Worm (Caenorhabditis elegans) whole organism, L4 larva: ENCODE data around the gene fbxb-108.

Experiments
- F37D6.2 ChIP-seq: sonication (generic microtip); optimal IDR thresholded peaks from 2 replicates; lab custom pipeline; 2016; ENCODE audit warnings: mild to moderate bottlenecking, missing genetic modification characterization, missing compliant biosample characterization
- T20F7.1 ChIP-seq: fragments of 200-800 bp; sonication (Bioruptor generic); optimal IDR thresholded peaks from 2 replicates; lab custom pipeline; 2018; ENCODE audit warnings: mild to moderate bottlenecking, missing genetic modification characterization, missing compliant biosample characterization
- Y105C5A.15 ChIP-seq: fragments of 200-800 bp; sonication (Bioruptor generic); IDR thresholded peaks from 2 replicates; pipeline ENCODE4 v1.3.6; 2022; ENCODE audit warnings: missing genetic modification characterization, missing compliant biosample characterization
- Y5F2A.4 ChIP-seq: fragments of 200-800 bp; sonication (Bioruptor generic); optimal IDR thresholded peaks from 2 replicates; lab custom pipeline; 2018; ENCODE audit warnings: mild to moderate bottlenecking, missing genetic modification characterization, missing compliant biosample characterization
- aha-1 ChIP-seq: fragments of 150-350 bp; peaks from one replicate; lab custom pipeline; 2014; ENCODE audit warnings: missing biosample characterization, missing genetic modification characterization
- ama-1 ChIP-seq: fragments of 150-350 bp; optimal IDR thresholded peaks from 2 replicates; lab custom pipeline; 2014; ENCODE audit warnings: inconsistent platforms, mixed read lengths
- arid-1 ChIP-seq: fragments of 200-800 bp; sonication (Bioruptor generic); conservative IDR thresholded peaks from 2 replicates; pipeline ENCODE4 v1.3.6; 2022; ENCODE audit warnings: missing genetic modification reagents, missing genetic modification characterization, missing compliant biosample characterization
- ceh-28 ChIP-seq: fragments of 150-350 bp; optimal IDR thresholded peaks from 2 replicates; lab custom pipeline; 2014; ENCODE audit warnings: missing biosample characterization, missing genetic modification reagents, missing genetic modification characterization
- ces-1 ChIP-seq: fragments of 150-350 bp; sonication (generic microtip); optimal IDR thresholded peaks from 4 replicates; lab custom pipeline; 2014; ENCODE audit warnings: missing biosample characterization, missing genetic modification reagents, missing genetic modification characterization
- cey-2 ChIP-seq: sonication (generic microtip); optimal IDR thresholded peaks from 3 replicates; lab custom pipeline; 2017; ENCODE audit warnings: missing genetic modification characterization, mild to moderate bottlenecking, missing compliant biosample characterization, antibody characterized with exemption, borderline replicate concordance; ENCODE audit not compliant: insufficient read depth
- dmd-6 ChIP-seq: fragments of 200-800 bp; sonication (Bioruptor generic); IDR thresholded peaks from 2 replicates; pipeline ENCODE4 v1.3.6; 2022; ENCODE audit warnings: missing genetic modification reagents, missing genetic modification characterization, missing compliant biosample characterization
- dmd-9 ChIP-seq: fragments of 200-800 bp; sonication (Bioruptor generic); IDR thresholded peaks from 2 replicates; pipeline ENCODE4 v1.3.6; 2022; ENCODE audit warnings: missing genetic modification reagents, missing genetic modification characterization, missing compliant biosample characterization
- dve-1 ChIP-seq: sonication (generic microtip); optimal IDR thresholded peaks from 2 replicates; lab custom pipeline; 2017; ENCODE audit warnings: antibody characterized with exemption, mild to moderate bottlenecking, missing genetic modification characterization, missing compliant biosample characterization; ENCODE audit not compliant: insufficient read depth
- fkh-10 ChIP-seq: fragments of 150-350 bp; optimal IDR thresholded peaks from 2 replicates; lab custom pipeline; 2014; ENCODE audit warnings: missing biosample characterization, missing genetic modification reagents, missing genetic modification characterization
- gei-8 ChIP-seq: fragments of 200-800 bp; sonication (Bioruptor generic); optimal IDR thresholded peaks from 2 replicates; lab custom pipeline; 2018; ENCODE audit warnings: mild to moderate bottlenecking, missing genetic modification characterization, missing compliant biosample characterization
- hif-1 ChIP-seq, 2 experiments: sonication (generic microtip); optimal IDR thresholded peaks; 2 replicates each; lab custom pipeline; 2016 to 2017; ENCODE audit warnings: missing compliant biosample characterization in 2 of 2, missing genetic modification characterization in 2 of 2, missing genetic modification reagents in 2 of 2, missing genotype in 2 of 2, mild to moderate bottlenecking in 1 of 2
- hlh-11 ChIP-seq: fragments of 200-800 bp; sonication (Bioruptor generic); optimal IDR thresholded peaks from 2 replicates; lab custom pipeline; 2018; ENCODE audit warnings: mild to moderate bottlenecking, missing genetic modification characterization, missing compliant biosample characterization
- hlh-30 ChIP-seq: sonication (generic microtip); optimal IDR thresholded peaks from 2 replicates; lab custom pipeline; 2017; ENCODE audit warnings: antibody characterized with exemption, mild to moderate bottlenecking, missing genetic modification characterization, missing compliant biosample characterization; ENCODE audit not compliant: insufficient read depth
- lim-7 ChIP-seq: fragments of 200-800 bp; sonication (Bioruptor generic); IDR thresholded peaks from 2 replicates; pipeline ENCODE4 v1.3.6; 2022; ENCODE audit warnings: missing genetic modification characterization, missing compliant biosample characterization
- lin-1 ChIP-seq: fragments of 200-800 bp; sonication (Bioruptor generic); IDR thresholded peaks from 2 replicates; pipeline ENCODE4 v1.3.6; 2022; ENCODE audit warnings: missing genetic modification reagents, missing genetic modification characterization, missing compliant biosample characterization
- lin-29 ChIP-seq: fragments of 200-800 bp; sonication (Bioruptor generic); IDR thresholded peaks from 2 replicates; pipeline ENCODE4 v1.3.6; 2022; ENCODE audit warnings: missing genetic modification reagents, missing genetic modification characterization, missing compliant biosample characterization
- lin-39 ChIP-seq: fragments of 150-350 bp; optimal IDR thresholded peaks from 2 replicates; lab custom pipeline; 2014; ENCODE audit warnings: missing biosample characterization, missing genetic modification reagents, missing genetic modification characterization
- mdl-1 ChIP-seq, 2 experiments: fragments of 150-350 bp in 1 of 2; sonication (generic microtip) in 1 of 2; optimal IDR thresholded peaks; 2 replicates each; lab custom pipeline; 2014 to 2017; ENCODE audit warnings: missing biosample characterization in 2 of 2, missing genetic modification characterization in 2 of 2
- mep-1 ChIP-seq: fragments of 150-350 bp; sonication (generic microtip); optimal IDR thresholded peaks from 3 replicates; lab custom pipeline; 2014; ENCODE audit warnings: missing biosample characterization, missing genetic modification characterization
- mes-2 ChIP-seq: sonication (generic microtip); optimal IDR thresholded peaks from 2 replicates; lab custom pipeline; 2016; ENCODE audit warnings: missing genotype, mild to moderate bottlenecking, missing genetic modification characterization, missing compliant biosample characterization; ENCODE audit not compliant: poor library complexity, severe bottlenecking
- mxl-2 ChIP-seq: fragments of 200-800 bp; sonication (Bioruptor generic); conservative IDR thresholded peaks from 2 replicates; pipeline ENCODE4 v1.3.6; 2022; ENCODE audit warnings: missing genetic modification reagents, missing genetic modification characterization, missing compliant biosample characterization
- mxl-3 ChIP-seq: fragments of 200-800 bp; sonication (Bioruptor generic); optimal IDR thresholded peaks from 2 replicates; lab custom pipeline; 2018; ENCODE audit warnings: mild to moderate bottlenecking, missing genetic modification characterization, missing compliant biosample characterization
- nhr-28 ChIP-seq: fragments of 150-350 bp; optimal IDR thresholded peaks from 2 replicates; lab custom pipeline; 2014; ENCODE audit warnings: missing biosample characterization, missing genetic modification characterization
- nhr-41 ChIP-seq: fragments of 200-800 bp; sonication (Bioruptor generic); IDR thresholded peaks from 2 replicates; pipeline ENCODE4 v1.3.6; 2022; ENCODE audit warnings: missing genetic modification reagents, missing genetic modification characterization, missing compliant biosample characterization
- nhr-48 ChIP-seq: sonication (generic microtip); optimal IDR thresholded peaks from 2 replicates; lab custom pipeline; 2016; ENCODE audit warnings: mild to moderate bottlenecking, missing genetic modification characterization, missing compliant biosample characterization
- pqm-1 ChIP-seq: sonication (generic microtip); optimal IDR thresholded peaks from 2 replicates; lab custom pipeline; 2017; ENCODE audit warnings: missing biosample characterization, missing genetic modification characterization
- rbr-2 ChIP-seq: sonication (generic microtip); optimal IDR thresholded peaks from 2 replicates; lab custom pipeline; 2016; ENCODE audit warnings: missing genotype, missing genetic modification characterization, missing compliant biosample characterization
- spr-1 ChIP-seq: sonication (generic microtip); optimal IDR thresholded peaks from 2 replicates; lab custom pipeline; 2016; ENCODE audit warnings: mild to moderate bottlenecking, missing genetic modification characterization, missing compliant biosample characterization
- unc-62 ChIP-seq, 3 experiments: fragments of 150-350 bp in 1 of 3; sonication (generic microtip); optimal IDR thresholded peaks in 2 of 3; peaks in 1 of 3; 1 replicate in 1 of 3; 2 replicates in 2 of 3; lab custom pipeline; 2014 to 2017; ENCODE audit warnings: missing biosample characterization in 3 of 3, missing genetic modification characterization in 3 of 3, missing genetic modification reagents in 3 of 3, missing genotype in 1 of 3
- zag-1 ChIP-seq: fragments of 150-350 bp; optimal IDR thresholded peaks from 2 replicates; lab custom pipeline; 2014; ENCODE audit warnings: missing biosample characterization, missing genetic modification characterization
- zfp-3 ChIP-seq: fragments of 200-800 bp; sonication (Bioruptor generic); conservative IDR thresholded peaks from 2 replicates; pipeline ENCODE4 v1.3.6; 2022; ENCODE audit warnings: missing genetic modification reagents, missing genetic modification characterization, missing compliant biosample characterization
- zip-11 ChIP-seq: fragments of 200-800 bp; sonication (Bioruptor generic); IDR thresholded peaks from 2 replicates; pipeline ENCODE4 v1.3.6; 2022; ENCODE audit warnings: missing genetic modification characterization, missing compliant biosample characterization
- ztf-7 ChIP-seq: fragments of 150-350 bp; optimal IDR thresholded peaks from 2 replicates; lab custom pipeline; 2014; ENCODE audit warnings: missing biosample characterization, missing genetic modification characterization

fbxb-108 gene

ce11 chrII:2734735-2735134 lies 30.0 kb upstream of the fbxb-108 start (continued):
- TF ChIP-seq ces-1 (GFP tag; lab: Kevin White, UChicago) = no peak
- TF ChIP-seq lin-1 (GFP tag; lab: Robert Waterston, UW) = no peak
- TF ChIP-seq lin-39 (tag; lab: Kevin White, UChicago) = no peak
- no peak for TF ChIP-seq cey-2 (tag; lab: Kevin White, UChicago)
- TF ChIP-seq dve-1 (tag; lab: Kevin White, UChicago) = no peak
- TF ChIP-seq mxl-3 (GFP tag; lab: Kevin White, UChicago) = no peak
- TF ChIP-seq nhr-28 (tag; lab: Kevin White, UChicago) = no peak
- no peak for TF ChIP-seq spr-1 (tag; lab: Kevin White, UChicago)
- TF ChIP-seq F37D6.2 (tag; lab: Kevin White, UChicago) = no peak
- TF ChIP-seq ztf-7 (tag; lab: Kevin White, UChicago) = no peak
- TF ChIP-seq zfp-3 (GFP tag; lab: Robert Waterston, UW) = no peak
- TF ChIP-seq lin-29 = no peak
- TF ChIP-seq dmd-9 (GFP tag; lab: Robert Waterston, UW) = 0 out of 2 replicates have a peak, but pooled peaks have one; percentile 44
- peak; percentile 21 for TF ChIP-seq hlh-11 (tag; lab: Kevin White, UChicago)
- TF ChIP-seq ama-1 (lab: Kevin White, UChicago) = no peak
- TF ChIP-seq nhr-41 (GFP tag; lab: Robert Waterston, UW) = no peak
- TF ChIP-seq dmd-6 (GFP tag; lab: Robert Waterston, UW) = 0 out of 2 replicates have a peak, but pooled peaks have one; percentile 8
- no peak for TF ChIP-seq lim-7 (GFP tag; lab: Robert Waterston, UW)
- TF ChIP-seq pqm-1 = no peak
- TF ChIP-seq zag-1 (tag; lab: Kevin White, UChicago) = no peak
- no peak for TF ChIP-seq zip-11 (GFP tag; lab: Robert Waterston, UW)
- peak in 1 of 2 experiments; percentile 47 for TF ChIP-seq unc-62 (GFP tag; optimal IDR thresholded peaks at IDR 0.05 in 1 of 2; lab: Kevin White, UChicago)
- no peak for TF ChIP-seq unc-62 (tag; optimal IDR thresholded peaks at IDR 0.05; lab: Kevin White, UChicago)
- peak; percentile 46 for TF ChIP-seq hlh-30 (tag; lab: Kevin White, UChicago)
- TF ChIP-seq mes-2 (tag; lab: Kevin White, UChicago) = peak; percentile 59
- no peak for TF ChIP-seq rbr-2 (tag; lab: Kevin White, UChicago)
- TF ChIP-seq aha-1 (tag; lab: Kevin White, UChicago) = peak; percentile 70
- no peak for TF ChIP-seq arid-1 (GFP tag; lab: Robert Waterston, UW)
- TF ChIP-seq mdl-1 (tag; optimal IDR thresholded peaks at IDR 0.05; lab: Kevin White, UChicago) = peak; percentile 28 to 37
- TF ChIP-seq, all 104 proteins: peak for 15

- TF ChIP-seq zfp-3 (GFP tag; lab: Robert Waterston, UW) (no peak), nhr-48 (tag; lab: Kevin White, UChicago) (no peak), mes-2 (tag; lab: Kevin White, UChicago) (no peak), mxl-2 (GFP tag; lab: Robert Waterston, UW) (no peak), mep-1 (no peak), ceh-28 (tag; lab: Kevin White, UChicago) (no peak), gei-8 (GFP tag; lab: Kevin White, UChicago) (no peak), ztf-7 (tag; lab: Kevin White, UChicago) (no peak), F37D6.2 (tag; lab: Kevin White, UChicago) (no peak), lin-39 (tag; lab: Kevin White, UChicago) (no peak), T20F7.1 (no peak), mdl-1 (tag; optimal IDR thresholded peaks at IDR 0.05; lab: Kevin White, UChicago) (no peak), fkh-10 (GFP tag; lab: Kevin White, UChicago) (no peak), Y5F2A.4 (GFP tag; lab: Kevin White, UChicago) (no peak), cey-2 (tag; lab: Kevin White, UChicago) (no peak), Y105C5A.15 (GFP tag; lab: Robert Waterston, UW) (no peak), unc-62 (GFP tag; optimal IDR thresholded peaks at IDR 0.05 in 1 of 2; lab: Kevin White, UChicago) (no peak), unc-62 (tag; optimal IDR thresholded peaks at IDR 0.05; lab: Kevin White, UChicago) (no peak), hif-1 (tag; optimal IDR thresholded peaks at IDR 0.05; lab: Kevin White, UChicago) (no peak)
Measured at ce11 chrII:2735192-2735591, 29.6 kb upstream of the fbxb-108 start, which contains the start of gene wdr-31. wdr-31 (minus strand) TSS chrII:2735292.
